Worm (Caenorhabditis elegans) whole organism, midembryonic: ENCODE data around the gene cwp-1.

Source experiments
- T22C8.4 ChIP-seq: fragments of 200-800 bp; sonication (Bioruptor generic); IDR thresholded peaks from 2 replicates; pipeline ENCODE4 v1.3.6; 2022; ENCODE audit warnings: missing genetic modification characterization, missing compliant biosample characterization
- cog-1 ChIP-seq: sonication (generic microtip); optimal IDR thresholded peaks from 2 replicates; lab custom pipeline; 2016; ENCODE audit warnings: missing genetic modification characterization, missing compliant biosample characterization
- flt-1 ChIP-seq: fragments of 200-800 bp; sonication (Bioruptor generic); IDR thresholded peaks from 2 replicates; pipeline ENCODE4 v1.3.6; 2022; ENCODE audit warnings: missing genetic modification characterization, missing compliant biosample characterization
- klf-2 ChIP-seq: fragments of 200-800 bp; sonication (Bioruptor generic); conservative IDR thresholded peaks from 2 replicates; pipeline ENCODE4 v1.3.6; 2022; ENCODE audit warnings: missing genetic modification reagents, missing genetic modification characterization, missing compliant biosample characterization
- med-1 ChIP-seq: sonication (generic microtip); optimal IDR thresholded peaks from 2 replicates; lab custom pipeline; 2017; ENCODE audit warnings: missing genetic modification characterization, mild to moderate bottlenecking, missing compliant biosample characterization, antibody characterized with exemption, missing genetic modification reagents; ENCODE audit not compliant: insufficient read depth
- ref-1 ChIP-seq: fragments of 200-800 bp; sonication (Bioruptor generic); conservative IDR thresholded peaks from 2 replicates; pipeline ENCODE4 v1.3.6; 2022; ENCODE audit warnings: missing genetic modification reagents, missing genetic modification characterization, missing compliant biosample characterization
- tab-1 ChIP-seq: fragments of 200-800 bp; sonication (Bioruptor generic); IDR thresholded peaks from 2 replicates; pipeline ENCODE4 v1.3.6; 2022; ENCODE audit warnings: missing genetic modification characterization, missing compliant biosample characterization
- ztf-23 ChIP-seq: fragments of 200-800 bp; sonication (Bioruptor generic); IDR thresholded peaks from 2 replicates; pipeline ENCODE4 v1.3.6; 2022; ENCODE audit warnings: missing genetic modification reagents, missing genetic modification characterization, missing compliant biosample characterization
- ztf-29 ChIP-seq: fragments of 200-800 bp; sonication (Bioruptor generic); IDR thresholded peaks from 2 replicates; pipeline ENCODE4 v1.3.6; 2022; ENCODE audit warnings: missing genetic modification reagents, missing genetic modification characterization, missing compliant biosample characterization

The cwp-1 gene

ce11 chrV:4871992-4872391 is 30.9 kb upstream of the cwp-1 start, which contains the start of gene srd-33:
srd-33 (plus strand) TSS chrV:4872292.
- TF ChIP-seq ref-1 (GFP tag; lab: Robert Waterston, UW) (no peak), cog-1 (no peak), ztf-23 (GFP tag; lab: Robert Waterston, UW) (no peak), flt-1 (GFP tag; lab: Robert Waterston, UW) (no peak), T22C8.4 (no peak), med-1 (GFP tag; lab: Kevin White, UChicago) (no peak), tab-1 (GFP tag; lab: Robert Waterston, UW) (no peak), ztf-29 (GFP tag; lab: Robert Waterston, UW) (no peak), klf-2 (no peak)

- TF ChIP-seq flt-1 (GFP tag; lab: Robert Waterston, UW) (no peak), T22C8.4 (no peak), med-1 (GFP tag; lab: Kevin White, UChicago) (no peak), ztf-23 (GFP tag; lab: Robert Waterston, UW) (no peak), klf-2 (no peak), cog-1 (no peak), tab-1 (GFP tag; lab: Robert Waterston, UW) (no peak), ref-1 (GFP tag; lab: Robert Waterston, UW) (no peak), ztf-29 (GFP tag; lab: Robert Waterston, UW) (no peak)
These were observed 29.5 kb upstream of the cwp-1 start for ce11 chrV:4870627-4871026.

- TF ChIP-seq klf-2 (no peak), ztf-23 (GFP tag; lab: Robert Waterston, UW) (no peak), cog-1 (no peak), med-1 (GFP tag; lab: Kevin White, UChicago) (no peak), tab-1 (GFP tag; lab: Robert Waterston, UW) (no peak), ztf-29 (GFP tag; lab: Robert Waterston, UW) (no peak)
These were observed 27.6 kb upstream of the cwp-1 start for ce11 chrV:4868698-4869097.

- no peak for TF ChIP-seq tab-1 (GFP tag; lab: Robert Waterston, UW)
- no peak for TF ChIP-seq flt-1 (GFP tag; lab: Robert Waterston, UW)
These were observed 26.5 kb upstream of the cwp-1 start for ce11 chrV:4867535-4867934.

ce11 chrV:4865364-4865763 is 24.3 kb upstream of the cwp-1 start, which contains the start of gene srd-32:
srd-32 (plus strand) TSS chrV:4865664.
- no peak for TF ChIP-seq ztf-29 (GFP tag; lab: Robert Waterston, UW)
- no peak for TF ChIP-seq klf-2
- no peak for TF ChIP-seq flt-1 (GFP tag; lab: Robert Waterston, UW)
- TF ChIP-seq T22C8.4 = no peak
- TF ChIP-seq ref-1 (GFP tag; lab: Robert Waterston, UW) = no peak
- no peak for TF ChIP-seq med-1 (GFP tag; lab: Kevin White, UChicago)

ce11 chrV:4864330-4864729 is 23.3 kb upstream of the cwp-1 start:
- TF ChIP-seq flt-1 (GFP tag; lab: Robert Waterston, UW) = no peak
- no peak for TF ChIP-seq med-1 (GFP tag; lab: Kevin White, UChicago)
- no peak for TF ChIP-seq ztf-29 (GFP tag; lab: Robert Waterston, UW)
- TF ChIP-seq ztf-23 (GFP tag; lab: Robert Waterston, UW) = no peak
- TF ChIP-seq tab-1 (GFP tag; lab: Robert Waterston, UW) = no peak
- no peak for TF ChIP-seq T22C8.4
- TF ChIP-seq ref-1 (GFP tag; lab: Robert Waterston, UW) = no peak
- no peak for TF ChIP-seq klf-2
- no peak for TF ChIP-seq cog-1

- no peak for TF ChIP-seq ztf-29 (GFP tag; lab: Robert Waterston, UW)
- no peak for TF ChIP-seq med-1 (GFP tag; lab: Kevin White, UChicago)
- no peak for TF ChIP-seq ztf-23 (GFP tag; lab: Robert Waterston, UW)
- no peak for TF ChIP-seq T22C8.4
- no peak for TF ChIP-seq cog-1
These were observed 21.7 kb upstream of the cwp-1 start, which contains the start of gene C37H5.13 for ce11 chrV:4862737-4863136. C37H5.13 (minus strand) TSS chrV:4862965.

ce11 chrV:4860525-4860924 is 19.4 kb upstream of the cwp-1 start:
- TF ChIP-seq tab-1 (GFP tag; lab: Robert Waterston, UW) = no peak
- TF ChIP-seq ztf-23 (GFP tag; lab: Robert Waterston, UW) = no peak
- TF ChIP-seq flt-1 (GFP tag; lab: Robert Waterston, UW) = no peak

ce11 chrV:4857561-4857960 is 16.5 kb upstream of the cwp-1 start:
- no peak for TF ChIP-seq ztf-23 (GFP tag; lab: Robert Waterston, UW)
- TF ChIP-seq flt-1 (GFP tag; lab: Robert Waterston, UW) = no peak
- no peak for TF ChIP-seq klf-2
- TF ChIP-seq med-1 (GFP tag; lab: Kevin White, UChicago) = no peak
- TF ChIP-seq tab-1 (GFP tag; lab: Robert Waterston, UW) = no peak
- TF ChIP-seq T22C8.4 = no peak
- no peak for TF ChIP-seq ref-1 (GFP tag; lab: Robert Waterston, UW)
- no peak for TF ChIP-seq cog-1
- TF ChIP-seq ztf-29 (GFP tag; lab: Robert Waterston, UW) = no peak

ce11 chrV:4851969-4852368 is 10.9 kb upstream of the cwp-1 start:
- no peak for TF ChIP-seq ref-1 (GFP tag; lab: Robert Waterston, UW)
- no peak for TF ChIP-seq tab-1 (GFP tag; lab: Robert Waterston, UW)
- TF ChIP-seq klf-2 = no peak
- no peak for TF ChIP-seq ztf-23 (GFP tag; lab: Robert Waterston, UW)

- TF ChIP-seq med-1 (GFP tag; lab: Kevin White, UChicago) (no peak), ztf-23 (GFP tag; lab: Robert Waterston, UW) (no peak), flt-1 (GFP tag; lab: Robert Waterston, UW) (no peak), T22C8.4 (no peak), klf-2 (no peak)
These were observed 10.1 kb upstream of the cwp-1 start, which contains the start of gene nex-4 for ce11 chrV:4851138-4851537. nex-4 (plus strand) TSS chrV:4851438.
